Fruit fly (Drosophila melanogaster): ENCODE data around the gene Dtd.

Dtd gene

DNA sequence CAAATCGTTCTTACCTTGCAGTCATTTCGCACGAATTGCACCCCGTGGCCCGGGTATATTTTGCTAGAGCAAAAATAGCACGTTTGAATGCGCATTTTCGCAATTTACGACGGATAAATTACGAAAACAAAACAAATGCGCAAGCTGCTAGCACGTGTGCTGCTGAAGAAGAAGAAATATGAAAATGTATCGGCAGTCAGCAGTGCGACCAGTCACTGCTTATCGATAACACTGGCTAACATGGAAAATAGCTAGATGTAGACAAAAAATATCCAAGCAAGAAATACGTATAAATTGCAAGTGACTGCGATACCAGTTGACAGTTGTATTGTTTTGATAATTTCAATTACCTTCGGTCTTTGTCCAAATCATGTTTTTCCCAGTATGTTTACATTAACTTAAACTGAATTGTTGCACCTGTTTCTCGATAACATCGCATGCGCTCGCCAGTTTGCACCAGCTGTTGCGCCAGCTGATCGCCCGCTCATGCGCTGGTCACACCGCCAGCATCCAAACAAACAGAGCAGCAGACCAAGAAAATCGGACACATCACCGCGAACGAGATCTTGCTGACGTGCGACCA is 1.6 kb downstream of the Dtd start, which contains the start of the genes RpL24-like and CG5276 (continued):
- TF ChIP-seq CG31224 (GFP tag; IDR thresholded peaks at IDR 0.05) = no peak
- peak; percentile 98 for TF ChIP-seq ewg (GFP tag; optimal IDR thresholded peaks at IDR 0.05)
- peak; percentile 61 for TF ChIP-seq CG13624 (GFP tag; optimal IDR thresholded peaks at IDR 0.05)
- no peak for TF ChIP-seq ci (GFP tag; IDR thresholded peaks at IDR 0.05)
- TF ChIP-seq en (GFP tag; optimal IDR thresholded peaks at IDR 0.05) = no peak
- no peak for TF ChIP-seq nerfin-2 (GFP tag; IDR thresholded peaks at IDR 0.05; ENCODE audit: partially characterized antibody)
- peak; percentile 19 to 36 for TF ChIP-seq tll (GFP tag; optimal IDR thresholded peaks at IDR 0.05)
- peak; percentile 34; the same call in 1 of the 2 replicates for TF ChIP-seq bbx (GFP tag; IDR thresholded peaks at IDR 0.05; ENCODE audit: partially characterized antibody)
- TF ChIP-seq CG12219 (GFP tag; optimal IDR thresholded peaks at IDR 0.05) = no peak
- TF ChIP-seq CHES-1-like (GFP tag; optimal IDR thresholded peaks at IDR 0.05) = peak; percentile 73
- TF ChIP-seq CG33213 (GFP tag; optimal IDR thresholded peaks at IDR 0.05) = no peak
- TF ChIP-seq unc-4 (GFP tag; IDR thresholded peaks at IDR 0.05; ENCODE audit: partially characterized antibody) = peak; percentile 69; the same call in 1 of the 2 replicates
- peak; percentile 94 for TF ChIP-seq Max (GFP tag; optimal IDR thresholded peaks at IDR 0.05)
- no peak for TF ChIP-seq hth (optimal IDR thresholded peaks at IDR 0.05)
- TF ChIP-seq Myb (GFP tag; optimal IDR thresholded peaks at IDR 0.05) = peak; percentile 15
- TF ChIP-seq CG14667 (GFP tag; IDR thresholded peaks at IDR 0.05) = no peak
- TF ChIP-seq CG17829 (tag; optimal IDR thresholded peaks at IDR 0.05) = peak; percentile 47
- TF ChIP-seq lov (optimal IDR thresholded peaks at IDR 0.05) = no peak
- TF ChIP-seq lov (GFP tag; IDR thresholded peaks at IDR 0.05) = no peak
- peak; percentile 39 for TF ChIP-seq Med (GFP tag)
- TF ChIP-seq CG17568 (GFP tag; optimal IDR thresholded peaks at IDR 0.05) = no peak
- TF ChIP-seq tio (GFP tag; optimal IDR thresholded peaks at IDR 0.05) = no peak
- TF ChIP-seq peb (GFP tag; IDR thresholded peaks at IDR 0.05) = no peak
- TF ChIP-seq inv (GFP tag; IDR thresholded peaks at IDR 0.05; ENCODE audit: partially characterized antibody) = 0 out of 2 replicates have a peak, but pooled peaks have one; percentile 24
- TF ChIP-seq CG10565 (GFP tag; optimal IDR thresholded peaks at IDR 0.05) = no peak
- no peak for TF ChIP-seq Hr39 (optimal IDR thresholded peaks at IDR 0.05)
- TF ChIP-seq CG12391 (tag; optimal IDR thresholded peaks at IDR 0.05) = peak; percentile 30
- peak; percentile 46 for TF ChIP-seq CG9727 (GFP tag; optimal IDR thresholded peaks at IDR 0.05)
- peak; percentile 84 for TF ChIP-seq CG17802 (tag; optimal IDR thresholded peaks at IDR 0.05)
- no peak for TF ChIP-seq Xbp1 (GFP tag; optimal IDR thresholded peaks at IDR 0.05)
- TF ChIP-seq CoRest (tag; optimal IDR thresholded peaks at IDR 0.05) = peak; percentile 14
- peak; percentile 80 for TF ChIP-seq CG14710 (tag; optimal IDR thresholded peaks at IDR 0.05)
- peak; percentile 2 for TF ChIP-seq CG8924 (tag; optimal IDR thresholded peaks at IDR 0.05)
- TF ChIP-seq Dp (GFP tag; optimal IDR thresholded peaks at IDR 0.05) = peak; percentile 41
- no peak for TF ChIP-seq Awh (GFP tag; IDR thresholded peaks at IDR 0.05)
- TF ChIP-seq CG13424 (tag; optimal IDR thresholded peaks at IDR 0.05) = peak; percentile 13
- TF ChIP-seq Ada2b (GFP tag; IDR thresholded peaks at IDR 0.05) = no peak
- 0 out of 3 replicates have a peak, but pooled peaks have one; percentile 44 for TF ChIP-seq CG6791 (GFP tag; IDR thresholded peaks at IDR 0.05; ENCODE audit: partially characterized antibody)

DNA sequence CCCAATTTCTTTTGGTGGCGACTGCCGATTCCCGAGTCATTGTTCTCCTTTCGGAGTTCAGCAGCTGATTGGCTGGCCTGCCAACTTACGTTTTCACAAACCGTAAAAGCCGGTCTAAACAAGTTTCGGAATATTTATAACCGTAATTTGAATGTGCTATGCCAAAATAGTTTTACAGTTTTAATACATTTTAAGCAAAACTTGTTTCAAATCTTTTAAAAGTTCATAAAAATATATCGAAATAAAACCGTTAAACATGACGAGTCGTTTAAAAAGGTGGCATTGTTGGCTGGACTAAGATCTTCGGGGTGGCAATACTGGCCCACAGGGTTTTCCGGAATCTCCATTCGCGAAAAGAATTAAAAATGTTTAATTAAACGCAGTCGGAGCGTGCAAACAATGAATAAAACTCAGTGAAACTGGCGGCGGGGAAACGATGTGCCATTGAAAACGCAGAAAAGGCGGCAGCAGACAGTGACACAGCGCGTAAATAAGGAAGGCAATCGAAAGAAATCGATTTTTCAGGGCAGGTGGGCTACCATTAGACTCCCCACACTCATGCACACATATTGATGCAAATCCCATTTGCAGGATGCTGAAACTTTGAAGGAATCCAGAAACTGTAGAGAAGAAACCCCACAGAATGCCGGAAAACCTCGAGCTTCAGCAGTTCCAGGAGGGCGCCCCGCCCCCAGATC is 5.8 kb downstream of the Dtd start, which contains the start of the genes Exd2 and CG5281:
TSS of gene Exd2 (minus strand) at position 167 of the 698 bp plus-strand sequence.
TSS of gene CG5281 (plus strand) at position 314 of the 698 bp plus-strand sequence.
- TF ChIP-seq btn (GFP tag; optimal IDR thresholded peaks at IDR 0.05) = peak; percentile 12
- no peak for TF ChIP-seq pita (GFP tag; optimal IDR thresholded peaks at IDR 0.05)
- TF ChIP-seq HLHmδ (GFP tag; optimal IDR thresholded peaks at IDR 0.05) = no peak
- peak; percentile 0 for TF ChIP-seq CG7786 (GFP tag; optimal IDR thresholded peaks at IDR 0.05)
- no peak for TF ChIP-seq CG8290 (GFP tag; optimal IDR thresholded peaks at IDR 0.05)
- TF ChIP-seq CG8290 (tag; optimal IDR thresholded peaks at IDR 0.05) = peak in 1 of 2 experiments; percentile 20
- TF ChIP-seq CG18599 (GFP tag; optimal IDR thresholded peaks at IDR 0.05) = no peak
- TF ChIP-seq nmo (GFP tag; optimal IDR thresholded peaks at IDR 0.05) = peak; percentile 63
- peak; percentile 53 for TF ChIP-seq CG16863 (GFP tag; optimal IDR thresholded peaks at IDR 0.05)
- TF ChIP-seq gt (GFP tag; IDR thresholded peaks at IDR 0.05) = no peak
- TF ChIP-seq CG1792 (GFP tag; optimal IDR thresholded peaks at IDR 0.05) = no peak
- TF ChIP-seq C15 (GFP tag; IDR thresholded peaks at IDR 0.05) = no peak
- TF ChIP-seq ssp (GFP tag; IDR thresholded peaks at IDR 0.05) = no peak

Measured in whole organism, embryonic.